Worm (Caenorhabditis elegans): ENCODE data around the gene col-12.

- TF ChIP-seq lin-38 (GFP tag; IDR thresholded peaks at IDR 0.05) (no peak), mdl-1 (tag; optimal IDR thresholded peaks at IDR 0.05) (no peak), F49E8.2 (tag; optimal IDR thresholded peaks at IDR 0.05; ENCODE audit: borderline replicate concordance) (no peak), Y5F2A.4 (GFP tag; optimal IDR thresholded peaks at IDR 0.05) (no peak), fos-1 (tag; optimal IDR thresholded peaks at IDR 0.05) (no peak), snpc-1.2 (GFP tag; IDR thresholded peaks at IDR 0.05) (no peak), nhr-25 (tag; optimal IDR thresholded peaks at IDR 0.05; ENCODE audit: borderline replicate concordance, insufficient read depth) (no peak), Y75B8A.6 (GFP tag; IDR thresholded peaks at IDR 0.05) (no peak)
Measured at ce11 chrV:10467659-10468058, 42.7 kb upstream of the col-12 start.
